Worm (Caenorhabditis elegans) whole organism, L4 larva: ENCODE data around the gene F46C3.6.

Source experiments
- F37D6.2 ChIP-seq: sonication (generic microtip); optimal IDR thresholded peaks from 2 replicates; lab custom pipeline; 2016; ENCODE audit warnings: mild to moderate bottlenecking, missing genetic modification characterization, missing compliant biosample characterization
- ZK337.2 ChIP-seq: fragments of 200-800 bp; sonication (Bioruptor generic); IDR thresholded peaks from 2 replicates; pipeline ENCODE4 v1.3.6; 2022; ENCODE audit warnings: missing genetic modification reagents, missing genetic modification characterization, missing compliant biosample characterization
- aha-1 ChIP-seq: fragments of 150-350 bp; peaks from one replicate; lab custom pipeline; 2014; ENCODE audit warnings: missing biosample characterization, missing genetic modification characterization
- ceh-44 ChIP-seq: fragments of 200-800 bp; sonication (Bioruptor generic); IDR thresholded peaks from 2 replicates; pipeline ENCODE4 v1.3.6; 2022; ENCODE audit warnings: missing genetic modification reagents, missing genetic modification characterization, missing compliant biosample characterization
- dmd-6 ChIP-seq: fragments of 200-800 bp; sonication (Bioruptor generic); IDR thresholded peaks from 2 replicates; pipeline ENCODE4 v1.3.6; 2022; ENCODE audit warnings: missing genetic modification reagents, missing genetic modification characterization, missing compliant biosample characterization
- duxl-1 ChIP-seq: sonication (generic microtip); optimal IDR thresholded peaks from 2 replicates; lab custom pipeline; 2016; ENCODE audit warnings: mild to moderate bottlenecking, missing genetic modification characterization, moderate library complexity, missing compliant biosample characterization; ENCODE audit not compliant: poor library complexity
- hlh-11 ChIP-seq: fragments of 200-800 bp; sonication (Bioruptor generic); optimal IDR thresholded peaks from 2 replicates; lab custom pipeline; 2018; ENCODE audit warnings: mild to moderate bottlenecking, missing genetic modification characterization, missing compliant biosample characterization
- lin-39 ChIP-seq: fragments of 150-350 bp; optimal IDR thresholded peaks from 2 replicates; lab custom pipeline; 2014; ENCODE audit warnings: missing biosample characterization, missing genetic modification reagents, missing genetic modification characterization
- lir-3 ChIP-seq: sonication (generic microtip); optimal IDR thresholded peaks from 2 replicates; lab custom pipeline; 2016; ENCODE audit warnings: mild to moderate bottlenecking, missing genetic modification characterization, missing compliant biosample characterization
- madf-5 ChIP-seq, 2 experiments: fragments of 200-800 bp; sonication (Bioruptor generic); IDR thresholded peaks; 2 replicates each; pipeline ENCODE4 v1.3.6; 2022; ENCODE audit warnings: missing compliant biosample characterization in 2 of 2, missing genetic modification characterization in 2 of 2
- mxl-2 ChIP-seq: fragments of 200-800 bp; sonication (Bioruptor generic); conservative IDR thresholded peaks from 2 replicates; pipeline ENCODE4 v1.3.6; 2022; ENCODE audit warnings: missing genetic modification reagents, missing genetic modification characterization, missing compliant biosample characterization
- nhr-77 ChIP-seq: fragments of 150-350 bp; optimal IDR thresholded peaks from 2 replicates; lab custom pipeline; 2014; ENCODE audit warnings: missing biosample characterization, missing genetic modification characterization
- saeg-2 ChIP-seq: fragments of 200-800 bp; sonication (Bioruptor generic); IDR thresholded peaks from 2 replicates; pipeline ENCODE4 v1.3.6; 2022; ENCODE audit warnings: missing genetic modification reagents, missing genetic modification characterization, missing compliant biosample characterization
- sdz-12 ChIP-seq: fragments of 200-800 bp; sonication (Bioruptor generic); optimal IDR thresholded peaks from 2 replicates; lab custom pipeline; 2018; ENCODE audit warnings: mild to moderate bottlenecking, missing genetic modification characterization, missing compliant biosample characterization
- snpc-4 ChIP-seq: fragments of 150-350 bp; optimal IDR thresholded peaks from 2 replicates; lab custom pipeline; 2014; ENCODE audit warnings: missing biosample characterization, missing genetic modification characterization
- spr-3 ChIP-seq: fragments of 200-800 bp; sonication (Bioruptor generic); optimal IDR thresholded peaks from 2 replicates; lab custom pipeline; 2018; ENCODE audit warnings: mild to moderate bottlenecking, missing genetic modification characterization, missing compliant biosample characterization
- vab-7 ChIP-seq: fragments of 200-800 bp; sonication (Bioruptor generic); IDR thresholded peaks from 2 replicates; pipeline ENCODE4 v1.3.6; 2022; ENCODE audit warnings: missing genetic modification reagents, missing genetic modification characterization, missing compliant biosample characterization
- zag-1 ChIP-seq: fragments of 150-350 bp; optimal IDR thresholded peaks from 2 replicates; lab custom pipeline; 2014; ENCODE audit warnings: missing biosample characterization, missing genetic modification characterization

F46C3.6 gene

ce11 chrX:11375509-11375908, 44.4 kb downstream of the F46C3.6 start, which contains the start of gene F42E11.3:
Gene F42E11.3 (minus strand): TSS chrX:11375609.
- no peak for TF ChIP-seq nhr-77 (tag; lab: Kevin White, UChicago)
- no peak for TF ChIP-seq hlh-11 (tag; lab: Kevin White, UChicago)
- TF ChIP-seq vab-7 (GFP tag; lab: Robert Waterston, UW): no peak
- TF ChIP-seq sdz-12 (GFP tag; lab: Kevin White, UChicago): no peak
- TF ChIP-seq snpc-4: no peak
- no peak for TF ChIP-seq F37D6.2 (tag; lab: Kevin White, UChicago)
- TF ChIP-seq madf-5 (GFP tag; IDR thresholded peaks at IDR 0.05; lab: Robert Waterston, UW): no peak
- no peak for TF ChIP-seq saeg-2
- TF ChIP-seq spr-3 (GFP tag; lab: Kevin White, UChicago): no peak
- no peak for TF ChIP-seq ceh-44
- no peak for TF ChIP-seq zag-1
- TF ChIP-seq mxl-2: no peak
- no peak for TF ChIP-seq lir-3 (tag; lab: Kevin White, UChicago)
- no peak for TF ChIP-seq duxl-1 (tag; lab: Kevin White, UChicago)
- no peak for TF ChIP-seq ZK337.2
- no peak for TF ChIP-seq aha-1 (tag; lab: Kevin White, UChicago)

- TF ChIP-seq dmd-6 (GFP tag; lab: Robert Waterston, UW) (peak; percentile 63; the same call in 1 of the 2 replicates), lin-39 (tag; lab: Kevin White, UChicago) (no peak)
These were observed 49.8 kb downstream of the F46C3.6 start for ce11 chrX:11370090-11370489.
